Worm (Caenorhabditis elegans) whole organism, young adult: Measurements from ENCODE around the gene F20C5.6.

Source experiments
- B0035.1 ChIP-seq: sonication (generic microtip); optimal IDR thresholded peaks from 2 replicates; lab custom pipeline; 2016; ENCODE audit warnings: missing genetic modification characterization, mild to moderate bottlenecking, missing compliant biosample characterization, missing genotype, missing genetic modification reagents
- D2030.7 ChIP-seq: fragments of 200-800 bp; sonication (Bioruptor generic); IDR thresholded peaks from 2 replicates; pipeline ENCODE4 v1.3.6; 2022; ENCODE audit warnings: missing genetic modification reagents, missing genetic modification characterization, missing compliant biosample characterization
- F22D6.2 ChIP-seq: sonication (generic microtip); optimal IDR thresholded peaks from 2 replicates; lab custom pipeline; 2016; ENCODE audit warnings: mild to moderate bottlenecking, missing genetic modification characterization, missing compliant biosample characterization
- F33H1.4 ChIP-seq: fragments of 200-800 bp; sonication (Bioruptor generic); IDR thresholded peaks from 2 replicates; pipeline ENCODE4 v1.3.6; 2022; ENCODE audit warnings: missing genetic modification reagents, missing genetic modification characterization, missing compliant biosample characterization
- F39B2.1 ChIP-seq: fragments of 200-800 bp; sonication (Bioruptor generic); IDR thresholded peaks from 2 replicates; pipeline ENCODE4 v1.3.6; 2022; ENCODE audit warnings: missing genetic modification reagents, missing genetic modification characterization, missing compliant biosample characterization
- K11D2.4 ChIP-seq: fragments of 200-800 bp; sonication (Bioruptor generic); IDR thresholded peaks from 2 replicates; pipeline ENCODE4 v1.3.6; 2022; ENCODE audit warnings: missing genetic modification reagents, missing genetic modification characterization, missing compliant biosample characterization
- K12H6.12 ChIP-seq: fragments of 200-800 bp; sonication (Bioruptor generic); optimal IDR thresholded peaks from 2 replicates; lab custom pipeline; 2018; ENCODE audit warnings: mild to moderate bottlenecking, missing genetic modification characterization, missing compliant biosample characterization
- Y53G8AR.9 ChIP-seq: fragments of 200-800 bp; sonication (Bioruptor generic); conservative IDR thresholded peaks from 2 replicates; pipeline ENCODE4 v1.3.6; 2022; ENCODE audit warnings: missing genetic modification reagents, missing genetic modification characterization, missing compliant biosample characterization
- Y56A3A.18 ChIP-seq: fragments of 200-800 bp; sonication (Bioruptor generic); IDR thresholded peaks from 2 replicates; pipeline ENCODE4 v1.3.6; 2022; ENCODE audit warnings: missing genetic modification reagents, missing genetic modification characterization, missing compliant biosample characterization
- akir-1 ChIP-seq: fragments of 200-800 bp; sonication (Bioruptor generic); optimal IDR thresholded peaks from 2 replicates; lab custom pipeline; 2018; ENCODE audit warnings: mild to moderate bottlenecking, missing genetic modification characterization, moderate library complexity, missing compliant biosample characterization
- ama-1 ChIP-seq, 3 experiments: fragments of 150-350 bp in 1 of 3; sonication (generic microtip) in 2 of 3; optimal IDR thresholded peaks; 2 replicates each; lab custom pipeline; 2014 to 2018; ENCODE audit warnings: missing biosample characterization in 2 of 3, missing genetic modification characterization in 2 of 3, missing genetic modification reagents in 2 of 3
- athp-1 ChIP-seq: sonication (generic microtip); optimal IDR thresholded peaks from 2 replicates; lab custom pipeline; 2017; ENCODE audit warnings: mild to moderate bottlenecking, missing genetic modification characterization, missing compliant biosample characterization
- bed-2 ChIP-seq: fragments of 200-800 bp; sonication (Bioruptor generic); IDR thresholded peaks from 2 replicates; pipeline ENCODE4 v1.3.6; 2022; ENCODE audit warnings: missing genetic modification reagents, missing genetic modification characterization, missing compliant biosample characterization
- ccch-3 ChIP-seq: fragments of 200-800 bp; sonication (Bioruptor generic); optimal IDR thresholded peaks from 2 replicates; lab custom pipeline; 2018; ENCODE audit warnings: mild to moderate bottlenecking, missing genetic modification characterization, missing compliant biosample characterization
- ceh-58 ChIP-seq: fragments of 200-800 bp; sonication (Bioruptor generic); IDR thresholded peaks from 2 replicates; pipeline ENCODE4 v1.3.6; 2022; ENCODE audit warnings: missing genetic modification characterization, missing compliant biosample characterization
- ceh-79 ChIP-seq: sonication (generic microtip); optimal IDR thresholded peaks from 2 replicates; lab custom pipeline; 2017; ENCODE audit warnings: mild to moderate bottlenecking, missing genetic modification characterization, missing compliant biosample characterization
- ceh-91 ChIP-seq: fragments of 200-800 bp; sonication (Bioruptor generic); IDR thresholded peaks from 2 replicates; pipeline ENCODE4 v1.3.6; 2022; ENCODE audit warnings: missing genetic modification reagents, missing genetic modification characterization, missing compliant biosample characterization
- die-1 ChIP-seq: sonication (generic microtip); optimal IDR thresholded peaks from 2 replicates; lab custom pipeline; 2016; ENCODE audit warnings: missing genotype, mild to moderate bottlenecking, missing genetic modification characterization, missing compliant biosample characterization
- dox-1 ChIP-seq: fragments of 200-800 bp; sonication (Bioruptor generic); IDR thresholded peaks from 2 replicates; pipeline ENCODE4 v1.3.6; 2022; ENCODE audit warnings: missing genetic modification reagents, missing genetic modification characterization, missing compliant biosample characterization
- dpff-1 ChIP-seq: sonication (generic microtip); optimal IDR thresholded peaks from 2 replicates; lab custom pipeline; 2017; ENCODE audit warnings: mild to moderate bottlenecking, missing genetic modification characterization, missing compliant biosample characterization
- dpl-1 ChIP-seq: fragments of 150-350 bp; optimal IDR thresholded peaks from 2 replicates; lab custom pipeline; 2014; ENCODE audit warnings: missing biosample characterization, missing genetic modification reagents, missing genetic modification characterization
- efl-1 ChIP-seq: fragments of 150-350 bp; optimal IDR thresholded peaks from 2 replicates; lab custom pipeline; 2014; ENCODE audit warnings: missing biosample characterization, missing genetic modification reagents, missing genetic modification characterization
- egl-18 ChIP-seq: fragments of 200-800 bp; sonication (Bioruptor generic); IDR thresholded peaks from 2 replicates; pipeline ENCODE4 v1.3.6; 2022; ENCODE audit warnings: missing genetic modification reagents, missing genetic modification characterization, missing compliant biosample characterization
- fkh-3 ChIP-seq: sonication (generic microtip); optimal IDR thresholded peaks from 2 replicates; lab custom pipeline; 2016; ENCODE audit warnings: mild to moderate bottlenecking, missing genetic modification characterization, missing compliant biosample characterization
- gei-17 ChIP-seq: fragments of 200-800 bp; sonication (Bioruptor generic); optimal IDR thresholded peaks from 2 replicates; lab custom pipeline; 2018; ENCODE audit warnings: mild to moderate bottlenecking, missing genetic modification characterization, missing compliant biosample characterization
- him-1 ChIP-seq: sonication (generic microtip); optimal IDR thresholded peaks from 2 replicates; lab custom pipeline; 2016; ENCODE audit warnings: missing genotype, missing genetic modification reagents, missing genetic modification characterization, missing compliant biosample characterization
- hlh-12 ChIP-seq: sonication (generic microtip); optimal IDR thresholded peaks from 2 replicates; lab custom pipeline; 2016; ENCODE audit warnings: missing genetic modification characterization, missing compliant biosample characterization
- hrde-1 ChIP-seq: sonication (generic microtip); optimal IDR thresholded peaks from 2 replicates; lab custom pipeline; 2016; ENCODE audit warnings: missing genetic modification characterization, mild to moderate bottlenecking, missing compliant biosample characterization, moderate library complexity, missing genotype, missing genetic modification reagents, borderline replicate concordance
- let-526 ChIP-seq: fragments of 200-800 bp; sonication (Bioruptor generic); IDR thresholded peaks from 2 replicates; pipeline ENCODE4 v1.3.6; 2022; ENCODE audit warnings: missing genetic modification reagents, missing genetic modification characterization, missing compliant biosample characterization
- let-607 ChIP-seq, 2 experiments: fragments of 200-800 bp in 1 of 2; sonication (Bioruptor generic) in 1 of 2; sonication (generic microtip) in 1 of 2; optimal IDR thresholded peaks; 2 replicates each; lab custom pipeline; 2016 to 2018; ENCODE audit warnings: mild to moderate bottlenecking in 2 of 2, missing compliant biosample characterization in 2 of 2, missing genetic modification characterization in 2 of 2, moderate library complexity in 2 of 2, missing genotype in 1 of 2
- mcd-1 ChIP-seq: fragments of 200-800 bp; sonication (Bioruptor generic); IDR thresholded peaks from 2 replicates; pipeline ENCODE4 v1.3.6; 2022; ENCODE audit warnings: missing genetic modification reagents, missing genetic modification characterization, missing compliant biosample characterization
- mxl-1 ChIP-seq: sonication (generic microtip); optimal IDR thresholded peaks from 2 replicates; lab custom pipeline; 2016; ENCODE audit warnings: missing genetic modification characterization, missing compliant biosample characterization
- nfya-2 ChIP-seq: fragments of 200-800 bp; sonication (Bioruptor generic); IDR thresholded peaks from 2 replicates; pipeline ENCODE4 v1.3.6; 2022; ENCODE audit warnings: missing genetic modification reagents, missing genetic modification characterization, missing compliant biosample characterization
- nfyb-1 ChIP-seq: fragments of 200-800 bp; sonication (Bioruptor generic); IDR thresholded peaks from 2 replicates; pipeline ENCODE4 v1.3.6; 2022; ENCODE audit warnings: missing genetic modification reagents, missing genetic modification characterization, missing compliant biosample characterization
- nhr-120 ChIP-seq: fragments of 200-800 bp; sonication (Bioruptor generic); IDR thresholded peaks from 2 replicates; pipeline ENCODE4 v1.3.6; 2022; ENCODE audit warnings: missing genetic modification characterization, missing compliant biosample characterization
- nhr-27 ChIP-seq: fragments of 200-800 bp; sonication (Bioruptor generic); optimal IDR thresholded peaks from 2 replicates; lab custom pipeline; 2018; ENCODE audit warnings: mild to moderate bottlenecking, missing genetic modification characterization, moderate library complexity, missing compliant biosample characterization
- pha-4 ChIP-seq: fragments of 150-350 bp; sonication (generic microtip); optimal IDR thresholded peaks from 2 replicates; lab custom pipeline; 2014; ENCODE audit warnings: missing biosample characterization, missing genetic modification reagents, missing genetic modification characterization
- rec-8 ChIP-seq, 2 experiments: sonication (generic microtip); optimal IDR thresholded peaks; 2 replicates each; lab custom pipeline; 2016; ENCODE audit warnings: mild to moderate bottlenecking in 2 of 2, missing genetic modification characterization in 2 of 2, missing genetic modification reagents in 2 of 2, missing genotype in 2 of 2, missing biosample characterization in 1 of 2, missing compliant biosample characterization in 1 of 2, moderate library complexity in 1 of 2
- repo-1 ChIP-seq: sonication (generic microtip); optimal IDR thresholded peaks from 2 replicates; lab custom pipeline; 2017; ENCODE audit warnings: mild to moderate bottlenecking, missing genetic modification characterization, missing compliant biosample characterization
- rpc-1 ChIP-seq, 2 experiments: fragments of 150-350 bp in 1 of 2; sonication (generic microtip) in 1 of 2; optimal IDR thresholded peaks; 2 replicates each; lab custom pipeline; 2014 to 2018; ENCODE audit warnings: missing biosample characterization in 1 of 2, missing genetic modification characterization in 1 of 2, missing genetic modification reagents in 1 of 2, missing genotype in 1 of 2
- snpc-4 ChIP-seq, 5 experiments: fragments of 150-350 bp in 1 of 5; sonication (generic microtip) in 4 of 5; optimal IDR thresholded peaks; 2 replicates each; lab custom pipeline; 2014 to 2018; ENCODE audit warnings: missing genetic modification characterization in 5 of 5, missing biosample characterization in 3 of 5, antibody characterized with exemption in 2 of 5, mild to moderate bottlenecking in 2 of 5, missing compliant biosample characterization in 2 of 5, missing genotype in 2 of 5, moderate library complexity in 2 of 5, missing genetic modification reagents in 1 of 5
- unc-62 ChIP-seq: fragments of 150-350 bp; optimal IDR thresholded peaks from 2 replicates; lab custom pipeline; 2014; ENCODE audit warnings: missing biosample characterization, missing genetic modification reagents, missing genetic modification characterization
- ztf-18 ChIP-seq: sonication (generic microtip); optimal IDR thresholded peaks from 2 replicates; lab custom pipeline; 2016; ENCODE audit warnings: missing genotype, mild to moderate bottlenecking, missing genetic modification characterization, missing compliant biosample characterization
- ztf-22 ChIP-seq: fragments of 200-800 bp; sonication (Bioruptor generic); optimal IDR thresholded peaks from 2 replicates; lab custom pipeline; 2018; ENCODE audit warnings: mild to moderate bottlenecking, missing genetic modification characterization, moderate library complexity, missing compliant biosample characterization

The F20C5.6 gene

DNA sequence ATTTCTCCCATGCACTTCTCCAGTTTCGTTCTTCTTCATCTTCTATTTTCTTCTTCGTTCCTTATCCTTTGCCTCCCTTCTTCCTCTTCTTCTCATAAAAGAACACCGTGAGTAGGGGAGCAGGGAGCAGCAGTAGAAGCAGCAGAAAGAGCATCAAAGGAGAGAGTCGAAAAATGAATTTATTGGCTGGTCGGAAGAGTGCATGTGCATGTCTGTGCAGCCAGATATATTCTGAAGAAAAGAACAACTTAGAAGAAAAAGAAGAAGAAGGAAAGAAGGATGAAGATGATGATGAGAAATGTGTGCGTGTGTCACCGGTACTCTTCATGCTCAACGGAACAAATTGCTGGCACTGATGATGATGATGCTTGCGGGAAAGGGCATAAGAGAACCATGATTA, 23.2 kb upstream of the F20C5.6 start:
- TF ChIP-seq D2030.7 (GFP tag; lab: Robert Waterston, UW): no peak
- peak; percentile 16 for TF ChIP-seq K12H6.12
- no peak for TF ChIP-seq dox-1 (GFP tag; lab: Robert Waterston, UW)
- TF ChIP-seq efl-1 (GFP tag; lab: Kevin White, UChicago): no peak
- no peak for TF ChIP-seq let-526
- TF ChIP-seq, all 124 proteins: peak for 1

DNA sequence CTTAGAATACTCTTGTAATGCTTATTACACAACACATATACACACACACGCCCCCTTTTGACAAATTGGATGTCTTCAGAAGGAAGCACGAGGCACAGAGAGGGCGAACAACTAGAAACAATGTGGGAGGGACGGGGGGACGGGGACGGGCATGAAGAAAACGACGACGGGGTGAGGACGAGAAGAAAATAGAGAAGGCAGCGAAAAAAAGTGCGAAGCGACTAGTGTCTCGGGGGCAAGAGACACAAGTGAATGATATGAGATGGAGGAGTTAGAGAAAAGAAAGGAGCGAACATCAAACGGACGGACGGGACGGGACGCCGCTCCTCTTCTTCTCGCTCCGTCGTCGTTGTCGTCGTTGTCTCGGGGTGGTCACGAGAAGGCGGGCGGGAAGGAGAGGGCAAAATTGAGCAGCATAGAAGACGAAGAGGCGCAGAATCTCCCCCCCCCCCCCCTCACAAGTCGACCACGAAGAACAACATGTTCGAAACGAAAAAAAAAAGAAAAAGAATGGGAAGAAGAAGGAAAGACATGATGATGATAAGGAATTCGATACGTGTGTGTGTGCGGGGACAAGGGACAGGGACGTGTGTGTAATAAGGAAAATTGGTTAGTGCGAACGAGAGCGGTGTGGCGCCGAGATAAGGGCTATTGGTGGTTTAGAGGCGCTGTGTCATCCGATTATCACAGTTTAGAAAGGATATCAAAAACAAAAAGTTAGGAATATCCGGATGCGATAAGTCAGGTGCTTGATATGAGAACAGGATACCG, 22.1 kb upstream of the F20C5.6 start:
- no peak for TF ChIP-seq F39B2.1 (GFP tag; lab: Robert Waterston, UW)
- TF ChIP-seq F33H1.4: no peak
- no peak for TF ChIP-seq ceh-58
- peak; percentile 25 for TF ChIP-seq athp-1 (tag; lab: Kevin White, UChicago)
- no peak for TF ChIP-seq ceh-79 (tag; lab: Kevin White, UChicago)
- TF ChIP-seq gei-17 (GFP tag; lab: Kevin White, UChicago): peak; percentile 76
- no peak for TF ChIP-seq unc-62 (GFP tag; lab: Kevin White, UChicago)
- TF ChIP-seq mxl-1 (tag; lab: Kevin White, UChicago): no peak
- TF ChIP-seq dpl-1 (GFP tag; lab: Kevin White, UChicago): no peak
- peak; percentile 58 for TF ChIP-seq F22D6.2 (tag; lab: Kevin White, UChicago)
- 0 out of 2 replicates have a peak, but pooled peaks have one; percentile 57 for TF ChIP-seq let-526
- peak; percentile 60 for TF ChIP-seq B0035.1
- peak; percentile 81 for TF ChIP-seq mcd-1 (GFP tag; lab: Robert Waterston, UW)
- no peak for TF ChIP-seq nhr-27
- TF ChIP-seq bed-2: no peak
- peak; percentile 36 for TF ChIP-seq snpc-4 (GFP tag; optimal IDR thresholded peaks at IDR 0.05; lab: Kevin White, UChicago)
- peak; percentile 1 to 71 (median 68) for TF ChIP-seq snpc-4 (tag; optimal IDR thresholded peaks at IDR 0.05; lab: Kevin White, UChicago)
- TF ChIP-seq ccch-3 (GFP tag; lab: Kevin White, UChicago): no peak
- no peak for TF ChIP-seq Y53G8AR.9 (GFP tag; lab: Robert Waterston, UW)
- peak; percentile 73; the same call in 1 of the 2 replicates for TF ChIP-seq Y56A3A.18 (GFP tag; lab: Robert Waterston, UW)
- TF ChIP-seq ztf-18: peak; percentile 59
- no peak for TF ChIP-seq rec-8 (tag; optimal IDR thresholded peaks at IDR 0.05; lab: Kevin White, UChicago)
- TF ChIP-seq him-1 (tag; lab: Kevin White, UChicago): no peak
- peak; percentile 92 for TF ChIP-seq ztf-22 (GFP tag; lab: Kevin White, UChicago)
- TF ChIP-seq nfya-2 (GFP tag; lab: Robert Waterston, UW): no peak
- no peak for TF ChIP-seq ama-1 (optimal IDR thresholded peaks at IDR 0.05; lab: Kevin White, UChicago)
- TF ChIP-seq ama-1 (GFP tag; optimal IDR thresholded peaks at IDR 0.05; lab: Kevin White, UChicago): no peak
- TF ChIP-seq nhr-120 (GFP tag; lab: Robert Waterston, UW): no peak
- TF ChIP-seq nfyb-1: 0 out of 2 replicates have a peak, but pooled peaks have one; percentile 71
- no peak; the same call in 1 of the 2 replicates for TF ChIP-seq K11D2.4 (GFP tag; lab: Robert Waterston, UW)
- TF ChIP-seq let-607 (tag; optimal IDR thresholded peaks at IDR 0.05; lab: Kevin White, UChicago): peak; percentile 70 to 80
- no peak for TF ChIP-seq hlh-12
- TF ChIP-seq repo-1 (tag; lab: Kevin White, UChicago): peak; percentile 83
- TF ChIP-seq dpff-1: no peak
- 0 out of 2 replicates have a peak, but pooled peaks have one; percentile 4 for TF ChIP-seq egl-18 (GFP tag; lab: Robert Waterston, UW)
- TF ChIP-seq fkh-3 (tag; lab: Kevin White, UChicago): no peak
- no peak for TF ChIP-seq akir-1 (GFP tag; lab: Kevin White, UChicago)
- peak; percentile 66 for TF ChIP-seq die-1 (tag; lab: Kevin White, UChicago)
- no peak for TF ChIP-seq pha-4 (tag; lab: Kevin White, UChicago)
- no peak for TF ChIP-seq ceh-91 (GFP tag; lab: Robert Waterston, UW)
- no peak for TF ChIP-seq hrde-1
- no peak for TF ChIP-seq rpc-1 (optimal IDR thresholded peaks at IDR 0.05; lab: Kevin White, UChicago)
- TF ChIP-seq rpc-1 (tag; optimal IDR thresholded peaks at IDR 0.05; lab: Kevin White, UChicago): no peak
